Worm (Caenorhabditis elegans): ENCODE results near the gene ZC239.14.
"Not testable (repeated sequence)": the region's sequence is repeated elsewhere in the genome, so short reads cannot be mapped to it uniquely, and the experiment has no call there.

ZC239.14 gene

ce11 chrII:3191544-3191943, 30.3 kb downstream of the ZC239.14 start, which contains the start of gene Y27F2A.9:
TSS of gene Y27F2A.9 (minus strand) at chrII:3191644.
- not testable (repeated sequence) for TF ChIP-seq sma-3 (GFP tag; optimal IDR thresholded peaks at IDR 0.05); ZK546.5 (tag; optimal IDR thresholded peaks at IDR 0.05); sem-4 (tag; optimal IDR thresholded peaks at IDR 0.05)

- not testable (repeated sequence) for TF ChIP-seq C34F6.9, nhr-129, peb-1 (tag; optimal IDR thresholded peaks at IDR 0.05)
These were observed 32.8 kb downstream of the ZC239.14 start, which contains the start of gene Y27F2A.11 for ce11 chrII:3189038-3189437. TSS of gene Y27F2A.11 (plus strand) at chrII:3189338.

ce11 chrII:3185848-3186247, 36.0 kb downstream of the ZC239.14 start:
- TF ChIP-seq crh-2 (tag; optimal IDR thresholded peaks at IDR 0.05) (no peak), zag-1 (tag; optimal IDR thresholded peaks at IDR 0.05) (no peak), mdl-1 (tag; optimal IDR thresholded peaks at IDR 0.05) (no peak), sma-3 (GFP tag; optimal IDR thresholded peaks at IDR 0.05) (no peak), mab-5 (tag; optimal IDR thresholded peaks at IDR 0.05) (no peak), nhr-12 (tag; optimal IDR thresholded peaks at IDR 0.05) (no peak), nhr-129 (tag; optimal IDR thresholded peaks at IDR 0.05) (no peak)

- TF ChIP-seq Y55F3AM.14 (GFP tag; optimal IDR thresholded peaks at IDR 0.05); sma-3 (GFP tag; optimal IDR thresholded peaks at IDR 0.05); ama-1 (optimal IDR thresholded peaks at IDR 0.05): not testable (repeated sequence)
These were observed 37.0 kb downstream of the ZC239.14 start, which contains the start of gene sri-78 for ce11 chrII:3184858-3185257. TSS of gene sri-78 (plus strand) at chrII:3185158.

- TF ChIP-seq sem-4 (tag; optimal IDR thresholded peaks at IDR 0.05); lin-13 (GFP tag; optimal IDR thresholded peaks at IDR 0.05); C34F6.9 (tag; optimal IDR thresholded peaks at IDR 0.05): not testable (repeated sequence)
These were observed 38.5 kb downstream of the ZC239.14 start, which contains the start of the genes Y27F2A.6 and Y27F2A.8 for ce11 chrII:3183300-3183840. TSS of gene Y27F2A.6 (minus strand) at chrII:3183400. TSS of gene Y27F2A.8 (plus strand) at chrII:3183790.

- TF ChIP-seq fos-1 (tag; optimal IDR thresholded peaks at IDR 0.05); ama-1 (optimal IDR thresholded peaks at IDR 0.05); snpc-4 (tag; optimal IDR thresholded peaks at IDR 0.05): not testable (repeated sequence)
These were observed 44.2 kb downstream of the ZC239.14 start, which contains the start of gene sri-40 for ce11 chrII:3177663-3178062. TSS of gene sri-40 (plus strand) at chrII:3177963.

ce11 chrII:3172176-3172575, 49.7 kb downstream of the ZC239.14 start, which contains the start of gene Y27F2A.10:
TSS of gene Y27F2A.10 (minus strand) at chrII:3172276.
- no peak for TF ChIP-seq nhr-23 (tag; optimal IDR thresholded peaks at IDR 0.05)
- no peak for TF ChIP-seq egl-27 (tag; optimal IDR thresholded peaks at IDR 0.05)
- no peak for TF ChIP-seq fos-1 (tag; optimal IDR thresholded peaks at IDR 0.05)
- no peak for TF ChIP-seq lin-39 (tag; optimal IDR thresholded peaks at IDR 0.05)
- TF ChIP-seq ztf-4 (tag; optimal IDR thresholded peaks at IDR 0.05) = no peak
- no peak for TF ChIP-seq gmeb-1 (tag; optimal IDR thresholded peaks at IDR 0.05)
- TF ChIP-seq nhr-12 (tag; optimal IDR thresholded peaks at IDR 0.05) = no peak
- no peak for TF ChIP-seq ceh-16 (tag; optimal IDR thresholded peaks at IDR 0.05)
- TF ChIP-seq nhr-77 (tag; optimal IDR thresholded peaks at IDR 0.05) = no peak
- no peak for TF ChIP-seq peb-1 (tag; optimal IDR thresholded peaks at IDR 0.05)
